Worm (Caenorhabditis elegans) whole organism, mixed stage, embryonic: ENCODE results near the gene C54F6.15.

Experiments used
- ces-1 ChIP-seq: fragments of 150-350 bp; optimal IDR thresholded peaks from 2 replicates; lab custom pipeline; 2014; ENCODE audit warnings: missing biosample characterization, missing genetic modification reagents, missing genetic modification characterization
- hlh-1 ChIP-seq: fragments of 150-350 bp; optimal IDR thresholded peaks from 2 replicates; lab custom pipeline; 2014; ENCODE audit warnings: missing biosample characterization, missing genetic modification reagents, missing genetic modification characterization
- mls-2 ChIP-seq: sonication (generic microtip); optimal IDR thresholded peaks from 2 replicates; lab custom pipeline; 2016; ENCODE audit warnings: mild to moderate bottlenecking, missing genetic modification characterization, moderate library complexity, missing compliant biosample characterization
- nhr-237 ChIP-seq: fragments of 150-350 bp; optimal IDR thresholded peaks from 2 replicates; lab custom pipeline; 2014; ENCODE audit warnings: missing biosample characterization, missing genetic modification characterization
- pha-4 ChIP-seq: fragments of 150-350 bp; optimal IDR thresholded peaks from 2 replicates; lab custom pipeline; 2018; ENCODE audit warnings: missing biosample characterization, missing genetic modification reagents, missing genetic modification characterization
- unc-62 ChIP-seq: fragments of 150-350 bp; optimal IDR thresholded peaks from 2 replicates; lab custom pipeline; 2014; ENCODE audit warnings: missing biosample characterization, missing genetic modification reagents, missing genetic modification characterization

ce11 chrV:7524447-7524846 lies 2.3 kb upstream of the C54F6.15 start, which contains the start of gene C54F6.20:
- TF ChIP-seq ces-1 (no peak), unc-62 (GFP tag; lab: Kevin White, UChicago) (no peak), mls-2 (tag; lab: Kevin White, UChicago) (no peak), pha-4 (no peak), nhr-237 (tag; lab: Kevin White, UChicago) (no peak), hlh-1 (tag; lab: Kevin White, UChicago) (no peak)
